Worm (Caenorhabditis elegans): ENCODE measurements around the gene duo-1.

- TF ChIP-seq egl-27 (tag; optimal IDR thresholded peaks at IDR 0.05): no peak
- TF ChIP-seq fkh-2 (tag; optimal IDR thresholded peaks at IDR 0.05): no peak
- TF ChIP-seq zag-1 (tag; optimal IDR thresholded peaks at IDR 0.05): no peak
- TF ChIP-seq nhr-11 (tag; optimal IDR thresholded peaks at IDR 0.05): no peak
- TF ChIP-seq fkh-10 (GFP tag; optimal IDR thresholded peaks at IDR 0.05): no peak
Measured at ce11 chrV:11600800-11601199, 46.4 kb downstream of the duo-1 start, which contains the start of gene F35B12.9.
